Worm (Caenorhabditis elegans) whole organism, L1 larva: Measurements from ENCODE around the gene C52B9.8.

Experiments
- C16A3.4 ChIP-seq: fragments of 150-350 bp; optimal IDR thresholded peaks from 2 replicates; lab custom pipeline; 2014; ENCODE audit warnings: missing biosample characterization, missing genetic modification characterization
- ceh-82 ChIP-seq, 3 experiments: fragments of 150-350 bp in 1 of 3; sonication (generic microtip) in 2 of 3; optimal IDR thresholded peaks; 2 replicates each; lab custom pipeline; 2014 to 2017; ENCODE audit warnings: missing biosample characterization in 3 of 3, missing genetic modification characterization in 3 of 3
- lin-13 ChIP-seq: fragments of 150-350 bp; optimal IDR thresholded peaks from 2 replicates; lab custom pipeline; 2014; ENCODE audit warnings: missing biosample characterization, missing genetic modification reagents, missing genetic modification characterization
- nhr-76 ChIP-seq: sonication (generic microtip); optimal IDR thresholded peaks from 2 replicates; lab custom pipeline; 2017; ENCODE audit warnings: missing biosample characterization, missing genetic modification characterization
- ztf-4 ChIP-seq: fragments of 150-350 bp; optimal IDR thresholded peaks from 2 replicates; lab custom pipeline; 2014; ENCODE audit warnings: missing biosample characterization, missing genetic modification characterization

ce11 chrX:4284470-4284869 is 27.1 kb downstream of the C52B9.8 start:
- TF ChIP-seq nhr-76 (no peak), ztf-4 (tag; lab: Kevin White, UChicago) (no peak), lin-13 (GFP tag; lab: Kevin White, UChicago) (no peak), C16A3.4 (tag; lab: Kevin White, UChicago) (no peak), ceh-82 (tag; optimal IDR thresholded peaks at IDR 0.05; lab: Kevin White, UChicago) (no peak)
